Fruit fly (Drosophila melanogaster): ENCODE measurements around the gene Tango14.
A peak's percentile ranks its signal among the peaks of the same experiment; 100 is the strongest.

dm6 chr2L:1118880-1119809 is 39.3 kb upstream of the Tango14 start:
- TF ChIP-seq CG17806 (tag; optimal IDR thresholded peaks at IDR 0.05) (peak; percentile 61), Pif1B (GFP tag; optimal IDR thresholded peaks at IDR 0.05) (peak; percentile 70), EcR (GFP tag; optimal IDR thresholded peaks at IDR 0.05) (peak; percentile 78), CG32121 (GFP tag; IDR thresholded peaks at IDR 0.05) (peak; percentile 71), CG13204 (GFP tag; optimal IDR thresholded peaks at IDR 0.05) (no peak)

Measured in whole organism, pupa.